Fruit fly (Drosophila melanogaster): ENCODE measurements around the gene CG9547.

The CG9547 gene

DNA sequence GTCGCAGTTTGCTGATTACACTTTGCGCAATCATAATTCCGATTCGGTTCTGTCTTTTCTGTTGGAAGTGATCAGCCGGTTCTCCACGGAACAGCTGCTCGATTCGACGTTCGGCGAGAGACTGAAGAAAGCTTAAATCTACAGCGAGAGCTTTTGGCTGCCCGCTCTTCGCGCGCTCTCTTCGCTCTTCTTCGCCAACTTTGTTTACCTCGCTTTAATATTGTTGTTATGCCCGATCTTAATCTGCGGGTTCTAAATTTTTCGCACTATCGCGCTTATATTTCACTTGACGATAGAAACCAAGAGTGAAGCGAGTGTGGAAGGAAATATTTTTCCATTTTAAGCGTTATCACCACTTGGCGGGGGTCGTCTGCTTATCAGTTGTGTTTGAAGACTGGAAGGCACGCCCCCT lies at the start of gene CG9547 (continued):
- TF ChIP-seq Hmx (GFP tag; optimal IDR thresholded peaks at IDR 0.05), result no peak
- TF ChIP-seq Pdp1 (GFP tag; optimal IDR thresholded peaks at IDR 0.05), result peak in 1 of 2 experiments; percentile 80
- TF ChIP-seq hkb (optimal IDR thresholded peaks at IDR 0.05), result no peak
- TF ChIP-seq hkb (GFP tag; IDR thresholded peaks at IDR 0.05), result peak; percentile 32; the same call in 1 of the 2 replicates
- peak; percentile 29 for TF ChIP-seq CrebB (tag; optimal IDR thresholded peaks at IDR 0.05)
- TF ChIP-seq CG33557 (GFP tag; optimal IDR thresholded peaks at IDR 0.05), result no peak
- peak; percentile 69; the same call in 2 of the 3 replicates for TF ChIP-seq ci (GFP tag; IDR thresholded peaks at IDR 0.05)
- peak; percentile 0 for TF ChIP-seq CG12659 (GFP tag; optimal IDR thresholded peaks at IDR 0.05)
- TF ChIP-seq grau (tag; optimal IDR thresholded peaks at IDR 0.05), result peak; percentile 3
- TF ChIP-seq nau (GFP tag; optimal IDR thresholded peaks at IDR 0.05), result peak; percentile 21
- TF ChIP-seq CG6813 (GFP tag; optimal IDR thresholded peaks at IDR 0.05), result peak; percentile 43
- TF ChIP-seq pnt (GFP tag; optimal IDR thresholded peaks at IDR 0.05), result no peak
- no peak for TF ChIP-seq croc (GFP tag; conservative IDR thresholded peaks at IDR 0.05)
- TF ChIP-seq caup (GFP tag; optimal IDR thresholded peaks at IDR 0.05; ENCODE audit: severe bottlenecking), result peak; percentile 39
- TF ChIP-seq PHDP (tag; optimal IDR thresholded peaks at IDR 0.05), result peak; percentile 44
- TF ChIP-seq sna (GFP tag; IDR thresholded peaks at IDR 0.05; ENCODE audit: partially characterized antibody), result no peak; the same call in 1 of the 2 replicates
- peak; percentile 16 for TF ChIP-seq gcm (GFP tag; optimal IDR thresholded peaks at IDR 0.05)
- TF ChIP-seq Hand (GFP tag; optimal IDR thresholded peaks at IDR 0.05), result peak; percentile 40
- peak; percentile 100 for TF ChIP-seq sug (tag; optimal IDR thresholded peaks at IDR 0.05)
- no peak for TF ChIP-seq fd64A (GFP tag; optimal IDR thresholded peaks at IDR 0.05)
- TF ChIP-seq CG8924 (tag; optimal IDR thresholded peaks at IDR 0.05), result peak; percentile 10
- peak; percentile 94 for TF ChIP-seq grn (GFP tag; optimal IDR thresholded peaks at IDR 0.05)
- TF ChIP-seq NfI (GFP tag; optimal IDR thresholded peaks at IDR 0.05), result peak; percentile 20
- peak; percentile 25 for TF ChIP-seq odd (GFP tag; optimal IDR thresholded peaks at IDR 0.05)
- TF ChIP-seq Adf1 (GFP tag; IDR thresholded peaks at IDR 0.05), result peak; percentile 37; the same call in 1 of the 2 replicates
- TF ChIP-seq vvl (GFP tag; IDR thresholded peaks at IDR 0.05), result peak; percentile 22; the same call in 1 of the 2 replicates
- peak in 1 of 2 experiments; percentile 51 for TF ChIP-seq Eip74EF (GFP tag; optimal IDR thresholded peaks at IDR 0.05)
- TF ChIP-seq CG1233 (GFP tag; optimal IDR thresholded peaks at IDR 0.05), result no peak
- peak; percentile 25; the same call in 1 of the 2 replicates for TF ChIP-seq CG14014 (GFP tag; IDR thresholded peaks at IDR 0.05)
- peak; percentile 94 for TF ChIP-seq CG34376 (GFP tag; optimal IDR thresholded peaks at IDR 0.05)
- TF ChIP-seq CG5180 (GFP tag; optimal IDR thresholded peaks at IDR 0.05), result peak; percentile 39
- peak; percentile 54 for TF ChIP-seq run (tag; optimal IDR thresholded peaks at IDR 0.05)
- TF ChIP-seq ems (GFP tag; optimal IDR thresholded peaks at IDR 0.05), result peak; percentile 4
- peak; percentile 38 for TF ChIP-seq CG12071 (GFP tag; optimal IDR thresholded peaks at IDR 0.05)
- no peak for TF ChIP-seq dmrt11E (tag; optimal IDR thresholded peaks at IDR 0.05)
- peak; percentile 1 for TF ChIP-seq CG17829 (tag; optimal IDR thresholded peaks at IDR 0.05)
- TF ChIP-seq sd (tag; optimal IDR thresholded peaks at IDR 0.05), result peak; percentile 93
- no peak for TF ChIP-seq CG12744 (GFP tag; optimal IDR thresholded peaks at IDR 0.05)
- no peak for TF ChIP-seq Awh (GFP tag; IDR thresholded peaks at IDR 0.05)
- peak; percentile 45; the same call in 2 of the 3 replicates for TF ChIP-seq CG34224 (GFP tag; IDR thresholded peaks at IDR 0.05; ENCODE audit: partially characterized antibody)
- peak; percentile 54 for TF ChIP-seq lab (GFP tag; optimal IDR thresholded peaks at IDR 0.05)
- no peak for TF ChIP-seq CG8089 (GFP tag; optimal IDR thresholded peaks at IDR 0.05)
- no peak for TF ChIP-seq CG13424 (tag; optimal IDR thresholded peaks at IDR 0.05)
- peak; percentile 53 for TF ChIP-seq gro (GFP tag; optimal IDR thresholded peaks at IDR 0.05)
- no peak for TF ChIP-seq D19B (GFP tag; optimal IDR thresholded peaks at IDR 0.05)
- peak; percentile 59 for TF ChIP-seq Med (GFP tag)
- TF ChIP-seq crp (GFP tag; optimal IDR thresholded peaks at IDR 0.05), result peak in 1 of 2 experiments; percentile 68
- TF ChIP-seq CG12155 (GFP tag; optimal IDR thresholded peaks at IDR 0.05), result peak; percentile 84

Data from whole organism, embryonic.